Worm (Caenorhabditis elegans) whole organism, L1 larva: Measurements from ENCODE around the gene T10B5.3.

ENCODE experiments used
- skn-1 ChIP-seq: fragments of 150-350 bp; optimal IDR thresholded peaks from 2 replicates; lab custom pipeline; 2014; ENCODE audit warnings: missing biosample characterization, missing genetic modification characterization
- zag-1 ChIP-seq: fragments of 150-350 bp; optimal IDR thresholded peaks from 2 replicates; lab custom pipeline; 2014; ENCODE audit warnings: missing biosample characterization, missing genetic modification characterization

DNA sequence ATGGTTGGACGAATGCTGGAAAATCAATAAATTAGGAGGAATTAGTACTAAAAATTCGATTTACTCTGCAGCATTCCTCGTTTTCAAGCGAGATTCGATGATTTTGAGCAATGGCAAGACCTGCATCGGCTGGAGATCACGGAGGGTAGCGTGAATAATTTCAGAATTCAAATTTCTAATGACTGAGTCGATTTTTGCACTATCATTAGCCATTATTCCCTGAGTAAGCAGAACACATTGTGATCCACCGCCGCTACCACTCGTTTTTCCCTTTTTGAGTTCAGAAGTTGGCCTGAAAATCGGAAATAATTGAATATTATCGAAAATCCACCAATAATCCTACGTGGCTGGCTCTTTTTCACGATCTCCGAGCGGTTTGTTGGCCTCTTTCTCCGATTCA is 1.6 kb downstream of the T10B5.3 start:
- no peak for TF ChIP-seq zag-1 (tag; lab: Kevin White, UChicago)
- no peak for TF ChIP-seq skn-1 (tag; lab: Kevin White, UChicago)
